Fruit fly (Drosophila melanogaster): ENCODE results near the gene CG11147.

The CG11147 gene

DNA sequence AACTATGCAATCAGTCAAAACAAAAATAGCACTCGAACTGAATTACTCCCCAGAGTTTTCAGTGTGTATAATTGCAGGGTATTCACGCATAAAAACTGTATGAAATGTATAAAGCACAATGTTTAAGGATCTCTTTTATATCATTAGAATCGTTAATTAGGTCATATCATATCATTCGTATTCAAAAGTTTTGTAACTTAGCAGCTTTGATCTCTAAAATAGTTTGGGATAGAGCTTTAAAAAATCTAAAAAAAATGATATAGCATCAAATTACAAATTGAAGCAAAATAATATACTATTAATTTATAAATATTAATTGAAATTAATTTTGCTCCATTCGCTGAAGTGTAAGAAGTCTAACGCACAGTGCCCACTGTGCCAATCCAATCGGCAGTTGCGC lies 10.6 kb downstream of the CG11147 start:
- no peak for TF ChIP-seq noc (tag; optimal IDR thresholded peaks at IDR 0.05)

DNA sequence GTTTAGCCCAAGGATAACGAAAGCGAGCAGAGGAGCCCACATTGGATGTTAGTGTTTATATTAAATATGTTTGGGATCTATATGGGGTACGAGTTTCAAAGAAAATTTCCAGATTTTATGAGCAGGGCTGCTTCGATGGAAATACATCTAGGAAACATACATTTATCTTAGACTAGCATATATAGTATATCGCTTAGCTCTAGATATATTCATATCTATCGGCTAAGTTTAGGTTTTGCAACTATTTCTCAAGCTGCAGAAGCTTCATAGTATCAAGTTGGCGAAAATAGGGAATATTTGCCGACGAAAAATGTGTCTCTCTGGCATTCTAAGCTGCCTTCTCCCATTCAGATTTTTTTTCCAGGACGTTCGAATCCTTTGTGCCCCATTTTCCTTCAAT lies 12.3 kb downstream of the CG11147 start, which contains the start of gene CG14006:
Gene CG14006 (minus strand): TSS at position 101 of the 400 bp plus-strand sequence.
- TF ChIP-seq noc (tag; optimal IDR thresholded peaks at IDR 0.05) = no peak

DNA sequence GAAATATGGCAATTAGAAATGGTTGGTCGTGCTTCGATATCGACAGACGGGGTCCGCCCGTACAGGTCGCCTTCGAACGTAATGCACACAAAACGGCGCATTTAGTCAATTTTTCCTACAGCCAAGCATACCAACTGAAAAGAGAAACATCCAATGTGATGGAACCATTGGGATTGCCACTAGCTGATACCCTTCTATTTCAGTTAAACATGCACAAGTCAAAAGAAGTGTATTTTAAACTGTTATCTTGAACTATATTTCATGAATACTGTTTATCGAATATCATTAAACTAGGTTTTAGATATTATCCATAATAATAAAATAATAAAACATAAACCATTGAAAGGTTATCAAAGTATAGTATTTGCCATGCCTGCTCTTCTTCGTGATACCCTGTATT lies 15.0 kb downstream of the CG11147 start:
- no peak for TF ChIP-seq noc (tag; optimal IDR thresholded peaks at IDR 0.05)

DNA sequence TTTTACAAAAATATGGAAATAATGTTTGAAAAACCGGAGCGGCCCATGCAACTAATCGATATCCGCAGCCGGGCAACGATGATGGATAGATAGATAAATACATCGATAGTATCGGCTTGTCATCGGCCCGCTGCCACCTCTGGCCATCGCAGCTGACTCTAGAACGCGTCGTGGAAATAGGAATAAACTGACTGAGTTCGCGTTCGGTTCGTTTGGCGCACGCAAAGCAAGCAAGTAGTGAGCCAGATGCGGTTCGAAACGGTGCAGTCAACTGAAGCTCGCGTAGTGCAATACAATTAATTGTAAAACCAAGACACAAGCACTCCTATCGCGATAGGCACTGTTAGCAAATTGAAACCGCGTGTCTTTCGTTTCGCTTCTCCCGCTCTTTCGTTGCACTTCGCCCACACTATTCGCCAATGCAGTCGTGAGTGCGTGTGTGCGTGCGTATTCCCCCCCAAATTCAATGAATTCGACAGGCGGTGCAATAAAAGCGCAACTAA lies 16.5 kb downstream of the CG11147 start, which contains the start of gene CG11030:
Gene CG11030 (plus strand): TSS at position 136 of the 503 bp plus-strand sequence.
- no peak for TF ChIP-seq noc (tag; optimal IDR thresholded peaks at IDR 0.05)

DNA sequence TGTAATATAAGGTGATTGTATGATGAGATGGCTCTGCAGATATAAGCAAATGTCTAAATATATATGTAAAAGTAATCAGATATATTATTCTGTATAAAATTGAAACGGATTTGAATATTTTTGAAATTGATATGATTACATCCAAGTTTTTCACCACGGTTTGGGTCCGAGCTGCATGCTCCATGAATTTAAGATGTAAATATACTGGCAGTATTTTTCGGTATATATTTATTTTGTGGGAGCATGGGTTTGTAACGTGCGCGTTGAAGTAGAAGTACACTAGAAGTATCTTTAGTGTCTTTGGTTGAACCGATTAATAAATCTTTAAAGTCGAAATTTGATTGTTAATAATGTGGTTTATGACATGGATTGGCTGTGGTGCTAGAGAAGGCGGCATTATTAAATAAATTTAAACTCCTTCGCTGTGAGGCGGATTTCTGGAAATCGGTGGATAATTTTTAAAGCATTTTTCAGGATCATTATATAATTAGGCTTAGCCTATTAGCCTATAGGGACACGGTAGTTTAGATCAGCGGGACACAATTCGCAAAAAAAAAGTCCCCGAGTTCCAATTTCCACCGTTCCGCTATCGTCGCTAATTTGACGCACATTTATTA lies 17.1 kb downstream of the CG11147 start:
- no peak for TF ChIP-seq noc (tag; optimal IDR thresholded peaks at IDR 0.05)

DNA sequence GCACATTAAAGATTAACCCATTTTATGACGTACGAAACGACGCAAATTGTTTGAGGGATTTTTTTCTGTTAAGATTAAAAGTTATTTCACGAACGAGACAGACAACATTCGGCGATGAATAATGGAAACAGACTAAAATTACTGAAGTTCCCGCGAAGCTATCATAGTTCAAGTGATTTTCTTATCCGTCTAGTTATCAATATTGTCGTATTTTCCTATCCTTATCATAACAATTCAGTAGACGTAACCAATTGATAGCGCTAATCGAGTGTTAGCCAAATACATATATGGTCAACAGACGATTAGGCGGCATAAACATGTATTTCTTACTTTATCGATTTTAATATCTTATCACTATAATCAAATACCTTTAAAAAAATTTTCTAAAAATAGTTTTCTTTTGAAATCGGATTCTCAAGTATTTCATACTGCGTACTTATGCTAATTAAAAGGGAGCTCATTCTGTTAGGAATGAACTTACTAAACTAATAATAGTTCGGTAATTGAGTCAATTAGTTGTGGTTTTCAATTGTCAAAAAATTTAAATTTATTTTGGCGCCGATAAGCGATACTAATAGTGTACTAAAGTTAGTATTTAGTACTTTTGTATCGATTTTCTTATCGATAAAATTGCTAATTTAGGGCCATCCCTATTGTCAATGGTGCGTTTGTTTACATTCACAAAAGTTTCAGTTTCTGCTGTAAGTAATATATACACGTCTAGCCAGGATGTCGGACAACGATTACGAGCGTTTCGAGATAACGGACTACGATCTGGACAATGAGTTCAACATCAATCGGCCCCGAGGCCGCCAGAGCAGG lies 20.4 kb downstream of the CG11147 start, which contains the start of the genes CG11149 and sip1:
Gene CG11149 (minus strand): TSS at position 493 of the 822 bp plus-strand sequence.
Gene sip1 (plus strand): TSS at position 645 of the 822 bp plus-strand sequence.
- TF ChIP-seq noc (tag; optimal IDR thresholded peaks at IDR 0.05) = peak; percentile 80

DNA sequence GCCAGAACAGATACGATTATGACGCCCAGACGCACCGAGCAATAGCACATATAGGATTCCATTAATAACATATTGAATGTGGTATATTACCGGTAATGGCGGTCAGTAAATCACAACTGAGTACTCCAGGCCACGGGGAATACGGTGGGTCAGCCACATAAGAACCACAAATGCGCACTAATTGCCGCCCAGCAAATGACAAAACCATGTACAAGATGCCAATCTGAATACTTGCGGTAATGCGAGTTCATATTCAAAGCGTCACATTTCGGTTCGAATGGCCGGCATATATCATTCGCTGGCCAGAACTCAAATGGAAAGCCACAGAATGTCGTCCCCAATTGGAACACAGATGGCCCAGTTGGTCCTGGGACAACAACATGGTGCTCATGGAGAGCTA lies 24.5 kb downstream of the CG11147 start, which contains the start of the genes CG14007 and CG34011:
Gene CG14007 (minus strand): TSS at position 101 of the 400 bp plus-strand sequence.
Gene CG34011 (plus strand): TSS at position 122 of the 400 bp plus-strand sequence.
- TF ChIP-seq noc (tag; optimal IDR thresholded peaks at IDR 0.05) = no peak

DNA sequence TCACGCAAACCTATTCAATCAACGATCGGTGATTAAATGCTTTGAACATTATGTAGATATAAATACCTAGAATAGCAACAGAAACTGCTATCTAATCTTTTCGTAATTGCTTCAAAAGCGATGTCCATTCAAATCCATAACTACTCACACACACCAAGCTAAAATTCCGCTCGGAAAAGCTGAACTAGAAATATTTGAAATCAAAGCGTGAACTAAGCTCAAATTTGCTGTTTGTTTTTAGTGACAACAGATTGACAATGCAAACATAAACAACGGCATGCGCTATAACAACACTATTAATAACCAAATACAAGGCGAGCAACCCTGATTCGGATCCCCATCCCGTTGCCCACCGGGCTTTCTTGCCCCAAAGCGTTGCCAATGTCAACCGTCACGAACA lies 35.0 kb downstream of the CG11147 start, which contains the start of gene CG7236:
Gene CG7236 (plus strand): TSS at position 301 of the 400 bp plus-strand sequence.
- TF ChIP-seq noc (tag; optimal IDR thresholded peaks at IDR 0.05) = no peak
